Worm (Caenorhabditis elegans) whole organism, young adult: ENCODE measurements around the gene cutl-19.

Source experiments
- B0019.2 ChIP-seq: fragments of 200-800 bp; sonication (Bioruptor generic); conservative IDR thresholded peaks from 2 replicates; pipeline ENCODE4 v1.3.6; 2022; ENCODE audit warnings: missing genetic modification reagents, missing genetic modification characterization, missing compliant biosample characterization
- C17E4.6 ChIP-seq: fragments of 200-800 bp; sonication (Bioruptor generic); IDR thresholded peaks from 2 replicates; pipeline ENCODE4 v1.3.6; 2022; ENCODE audit warnings: missing genetic modification reagents, missing genetic modification characterization, missing compliant biosample characterization
- F10E7.11 ChIP-seq: sonication (generic microtip); optimal IDR thresholded peaks from 2 replicates; lab custom pipeline; 2017; ENCODE audit warnings: mild to moderate bottlenecking, missing genetic modification characterization, moderate library complexity, missing compliant biosample characterization
- F22D6.2 ChIP-seq: sonication (generic microtip); optimal IDR thresholded peaks from 2 replicates; lab custom pipeline; 2016; ENCODE audit warnings: mild to moderate bottlenecking, missing genetic modification characterization, missing compliant biosample characterization
- F23B12.7 ChIP-seq: sonication (generic microtip); optimal IDR thresholded peaks from 2 replicates; lab custom pipeline; 2017; ENCODE audit warnings: missing genetic modification characterization, mild to moderate bottlenecking, missing compliant biosample characterization, antibody characterized with exemption, moderate library complexity; ENCODE audit not compliant: insufficient read depth
- F33H1.4 ChIP-seq: fragments of 200-800 bp; sonication (Bioruptor generic); IDR thresholded peaks from 2 replicates; pipeline ENCODE4 v1.3.6; 2022; ENCODE audit warnings: missing genetic modification reagents, missing genetic modification characterization, missing compliant biosample characterization
- F37B4.10 ChIP-seq: fragments of 200-800 bp; sonication (Bioruptor generic); IDR thresholded peaks from 2 replicates; pipeline ENCODE4 v1.3.6; 2022; ENCODE audit warnings: missing genetic modification characterization, missing compliant biosample characterization
- F57A8.1 ChIP-seq: fragments of 200-800 bp; sonication (Bioruptor generic); optimal IDR thresholded peaks from 2 replicates; lab custom pipeline; 2018; ENCODE audit warnings: mild to moderate bottlenecking, missing genetic modification characterization, moderate library complexity, missing compliant biosample characterization
- T26A5.8 ChIP-seq: sonication (generic microtip); optimal IDR thresholded peaks from 2 replicates; lab custom pipeline; 2016; ENCODE audit warnings: missing genetic modification characterization, missing compliant biosample characterization
- Y53F4B.3 ChIP-seq: fragments of 200-800 bp; sonication (Bioruptor generic); IDR thresholded peaks from 2 replicates; pipeline ENCODE4 v1.3.6; 2022; ENCODE audit warnings: missing genetic modification reagents, missing genetic modification characterization, missing compliant biosample characterization
- Y53G8AR.9 ChIP-seq: fragments of 200-800 bp; sonication (Bioruptor generic); conservative IDR thresholded peaks from 2 replicates; pipeline ENCODE4 v1.3.6; 2022; ENCODE audit warnings: missing genetic modification reagents, missing genetic modification characterization, missing compliant biosample characterization
- Y56A3A.18 ChIP-seq: fragments of 200-800 bp; sonication (Bioruptor generic); IDR thresholded peaks from 2 replicates; pipeline ENCODE4 v1.3.6; 2022; ENCODE audit warnings: missing genetic modification reagents, missing genetic modification characterization, missing compliant biosample characterization
- Y79H2A.3 ChIP-seq: fragments of 200-800 bp; sonication (Bioruptor generic); conservative IDR thresholded peaks from 2 replicates; pipeline ENCODE4 v1.3.6; 2022; ENCODE audit warnings: missing genetic modification reagents, missing genetic modification characterization, missing compliant biosample characterization
- ama-1 ChIP-seq, 3 experiments: fragments of 150-350 bp in 1 of 3; sonication (generic microtip) in 2 of 3; optimal IDR thresholded peaks; 2 replicates each; lab custom pipeline; 2014 to 2018; ENCODE audit warnings: missing biosample characterization in 2 of 3, missing genetic modification characterization in 2 of 3, missing genetic modification reagents in 2 of 3
- atf-7 ChIP-seq: sonication (generic microtip); optimal IDR thresholded peaks from 2 replicates; lab custom pipeline; 2017; ENCODE audit warnings: mild to moderate bottlenecking, missing genetic modification characterization, missing compliant biosample characterization
- ceh-91 ChIP-seq: fragments of 200-800 bp; sonication (Bioruptor generic); IDR thresholded peaks from 2 replicates; pipeline ENCODE4 v1.3.6; 2022; ENCODE audit warnings: missing genetic modification reagents, missing genetic modification characterization, missing compliant biosample characterization
- chd-7 ChIP-seq: sonication (generic microtip); optimal IDR thresholded peaks from 2 replicates; lab custom pipeline; 2016; ENCODE audit warnings: mild to moderate bottlenecking, missing genetic modification characterization, moderate library complexity, missing compliant biosample characterization
- dpl-1 ChIP-seq: fragments of 150-350 bp; optimal IDR thresholded peaks from 2 replicates; lab custom pipeline; 2014; ENCODE audit warnings: missing biosample characterization, missing genetic modification reagents, missing genetic modification characterization
- efl-1 ChIP-seq: fragments of 150-350 bp; optimal IDR thresholded peaks from 2 replicates; lab custom pipeline; 2014; ENCODE audit warnings: missing biosample characterization, missing genetic modification reagents, missing genetic modification characterization
- egl-44 ChIP-seq: fragments of 200-800 bp; sonication (Bioruptor generic); IDR thresholded peaks from 2 replicates; pipeline ENCODE4 v1.3.6; 2022; ENCODE audit warnings: missing genetic modification reagents, missing genetic modification characterization, missing compliant biosample characterization
- him-1 ChIP-seq: sonication (generic microtip); optimal IDR thresholded peaks from 2 replicates; lab custom pipeline; 2016; ENCODE audit warnings: missing genotype, missing genetic modification reagents, missing genetic modification characterization, missing compliant biosample characterization
- hmg-1.2 ChIP-seq: fragments of 200-800 bp; sonication (Bioruptor generic); IDR thresholded peaks from 2 replicates; pipeline ENCODE4 v1.3.6; 2022; ENCODE audit warnings: missing genetic modification reagents, missing genetic modification characterization, missing compliant biosample characterization
- hmg-20 ChIP-seq: fragments of 200-800 bp; sonication (Bioruptor generic); IDR thresholded peaks from 2 replicates; pipeline ENCODE4 v1.3.6; 2022; ENCODE audit warnings: missing genetic modification reagents, missing genetic modification characterization, missing compliant biosample characterization
- hrde-1 ChIP-seq: sonication (generic microtip); optimal IDR thresholded peaks from 2 replicates; lab custom pipeline; 2016; ENCODE audit warnings: missing genetic modification characterization, mild to moderate bottlenecking, missing compliant biosample characterization, moderate library complexity, missing genotype, missing genetic modification reagents, borderline replicate concordance
- hsf-1 ChIP-seq: fragments of 200-800 bp; sonication (Bioruptor generic); IDR thresholded peaks from 2 replicates; pipeline ENCODE4 v1.3.6; 2022; ENCODE audit warnings: missing genetic modification reagents, missing genetic modification characterization, missing compliant biosample characterization
- lag-1 ChIP-seq: fragments of 200-800 bp; sonication (Bioruptor generic); IDR thresholded peaks from 2 replicates; pipeline ENCODE4 v1.3.6; 2022; ENCODE audit warnings: missing genetic modification reagents, missing genetic modification characterization, missing compliant biosample characterization
- lin-54 ChIP-seq: fragments of 200-800 bp; sonication (Bioruptor generic); optimal IDR thresholded peaks from 2 replicates; lab custom pipeline; 2018; ENCODE audit warnings: mild to moderate bottlenecking, missing genetic modification characterization, missing compliant biosample characterization
- lir-1 ChIP-seq: fragments of 200-800 bp; sonication (Bioruptor generic); conservative IDR thresholded peaks from 2 replicates; pipeline ENCODE4 v1.3.6; 2022; ENCODE audit warnings: missing genetic modification reagents, missing genetic modification characterization, missing compliant biosample characterization
- lsy-27 ChIP-seq: sonication (generic microtip); optimal IDR thresholded peaks from 2 replicates; lab custom pipeline; 2017; ENCODE audit warnings: missing genetic modification characterization, mild to moderate bottlenecking, missing compliant biosample characterization, antibody characterized with exemption, missing genotype, borderline replicate concordance; ENCODE audit not compliant: insufficient read depth
- madf-10 ChIP-seq: sonication (generic microtip); optimal IDR thresholded peaks from 2 replicates; lab custom pipeline; 2016; ENCODE audit warnings: mild to moderate bottlenecking, missing genetic modification characterization, missing compliant biosample characterization
- madf-6 ChIP-seq: fragments of 200-800 bp; sonication (Bioruptor generic); IDR thresholded peaks from 2 replicates; pipeline ENCODE4 v1.3.6; 2022; ENCODE audit warnings: missing genetic modification reagents, missing genetic modification characterization, missing compliant biosample characterization
- nfya-2 ChIP-seq: fragments of 200-800 bp; sonication (Bioruptor generic); IDR thresholded peaks from 2 replicates; pipeline ENCODE4 v1.3.6; 2022; ENCODE audit warnings: missing genetic modification reagents, missing genetic modification characterization, missing compliant biosample characterization
- nhr-27 ChIP-seq: fragments of 200-800 bp; sonication (Bioruptor generic); optimal IDR thresholded peaks from 2 replicates; lab custom pipeline; 2018; ENCODE audit warnings: mild to moderate bottlenecking, missing genetic modification characterization, moderate library complexity, missing compliant biosample characterization
- nhr-80 ChIP-seq: sonication (generic microtip); optimal IDR thresholded peaks from 2 replicates; lab custom pipeline; 2016; ENCODE audit warnings: missing genetic modification characterization, missing compliant biosample characterization
- pha-4 ChIP-seq: fragments of 150-350 bp; sonication (generic microtip); optimal IDR thresholded peaks from 2 replicates; lab custom pipeline; 2014; ENCODE audit warnings: missing biosample characterization, missing genetic modification reagents, missing genetic modification characterization
- rcor-1 ChIP-seq: fragments of 200-800 bp; sonication (Bioruptor generic); IDR thresholded peaks from 2 replicates; pipeline ENCODE4 v1.3.6; 2022; ENCODE audit warnings: missing genetic modification reagents, missing genetic modification characterization, missing compliant biosample characterization
- snpc-1.3 ChIP-seq: sonication (generic microtip); optimal IDR thresholded peaks from 2 replicates; lab custom pipeline; 2017; ENCODE audit warnings: missing genetic modification characterization, mild to moderate bottlenecking, missing compliant biosample characterization, antibody characterized with exemption, moderate library complexity, missing genotype, missing genetic modification reagents; ENCODE audit not compliant: insufficient read depth
- snpc-3.4 ChIP-seq: sonication (generic microtip); optimal IDR thresholded peaks from 2 replicates; lab custom pipeline; 2017; ENCODE audit warnings: missing genetic modification characterization, mild to moderate bottlenecking, missing compliant biosample characterization, antibody characterized with exemption, moderate library complexity, missing genotype, missing genetic modification reagents
- snpc-4 ChIP-seq, 5 experiments: fragments of 150-350 bp in 1 of 5; sonication (generic microtip) in 4 of 5; optimal IDR thresholded peaks; 2 replicates each; lab custom pipeline; 2014 to 2018; ENCODE audit warnings: missing genetic modification characterization in 5 of 5, missing biosample characterization in 3 of 5, antibody characterized with exemption in 2 of 5, mild to moderate bottlenecking in 2 of 5, missing compliant biosample characterization in 2 of 5, missing genotype in 2 of 5, moderate library complexity in 2 of 5, missing genetic modification reagents in 1 of 5
- tbp1 ChIP-seq: fragments of 200-800 bp; sonication (Bioruptor generic); optimal IDR thresholded peaks from 2 replicates; lab custom pipeline; 2018; ENCODE audit warnings: mild to moderate bottlenecking, missing genetic modification characterization, missing compliant biosample characterization
- tlf-1 ChIP-seq: fragments of 200-800 bp; sonication (Bioruptor generic); optimal IDR thresholded peaks from 2 replicates; lab custom pipeline; 2018; ENCODE audit warnings: mild to moderate bottlenecking, missing genetic modification characterization, missing compliant biosample characterization
- unc-62 ChIP-seq: fragments of 150-350 bp; optimal IDR thresholded peaks from 2 replicates; lab custom pipeline; 2014; ENCODE audit warnings: missing biosample characterization, missing genetic modification reagents, missing genetic modification characterization
- xnd-1 ChIP-seq: sonication (generic microtip); optimal IDR thresholded peaks from 2 replicates; lab custom pipeline; 2016; ENCODE audit warnings: missing genotype, missing genetic modification reagents, missing genetic modification characterization, missing compliant biosample characterization
- zim-3 ChIP-seq: sonication (generic microtip); optimal IDR thresholded peaks from 2 replicates; lab custom pipeline; 2017; ENCODE audit warnings: mild to moderate bottlenecking, missing genetic modification characterization, moderate library complexity, missing compliant biosample characterization
- ztf-22 ChIP-seq: fragments of 200-800 bp; sonication (Bioruptor generic); optimal IDR thresholded peaks from 2 replicates; lab custom pipeline; 2018; ENCODE audit warnings: mild to moderate bottlenecking, missing genetic modification characterization, moderate library complexity, missing compliant biosample characterization
- ztf-6 ChIP-seq: fragments of 200-800 bp; sonication (Bioruptor generic); IDR thresholded peaks from 2 replicates; pipeline ENCODE4 v1.3.6; 2022; ENCODE audit warnings: missing genetic modification reagents, missing genetic modification characterization, missing compliant biosample characterization

Gene cutl-19

ce11 chrIII:5196298-5197045 lies 20.9 kb downstream of the cutl-19 start (continued):
- TF ChIP-seq madf-10 (tag; lab: Kevin White, UChicago) = peak; percentile 63
- TF ChIP-seq atf-7 = peak; percentile 73
- no peak for TF ChIP-seq lsy-27 (tag; lab: Kevin White, UChicago)
- peak; percentile 99 for TF ChIP-seq him-1 (tag; lab: Kevin White, UChicago)
- peak; percentile 8 for TF ChIP-seq tbp1 (GFP tag; lab: Kevin White, UChicago)
- no peak for TF ChIP-seq F37B4.10 (GFP tag; lab: Robert Waterston, UW)
- TF ChIP-seq F10E7.11 (tag; lab: Kevin White, UChicago) = no peak
- no peak for TF ChIP-seq efl-1 (GFP tag; lab: Kevin White, UChicago)
- no peak for TF ChIP-seq hrde-1 (tag; lab: Kevin White, UChicago)
- TF ChIP-seq unc-62 (GFP tag; lab: Kevin White, UChicago) = no peak
- TF ChIP-seq nfya-2 = no peak
- TF ChIP-seq lir-1 (GFP tag; lab: Robert Waterston, UW) = no peak
- peak; percentile 26; the same call in 1 of the 2 replicates for TF ChIP-seq hmg-1.2 (GFP tag; lab: Robert Waterston, UW)
- TF ChIP-seq snpc-1.3 (tag; lab: Kevin White, UChicago) = no peak
- TF ChIP-seq C17E4.6 = no peak
- peak; percentile 42 for TF ChIP-seq nhr-80 (tag; lab: Kevin White, UChicago)
- no peak for TF ChIP-seq ztf-22 (GFP tag; lab: Kevin White, UChicago)
- no peak for TF ChIP-seq hsf-1 (GFP tag; lab: Robert Waterston, UW)
- TF ChIP-seq snpc-4 (GFP tag; optimal IDR thresholded peaks at IDR 0.05; lab: Kevin White, UChicago) = no peak
- TF ChIP-seq snpc-4 (tag; optimal IDR thresholded peaks at IDR 0.05; lab: Kevin White, UChicago) = no peak
- peak; percentile 18 for TF ChIP-seq F23B12.7 (tag; lab: Kevin White, UChicago)
- no peak for TF ChIP-seq nhr-27 (tag; lab: Kevin White, UChicago)
- no peak for TF ChIP-seq B0019.2
- TF ChIP-seq pha-4 (tag; lab: Kevin White, UChicago) = no peak
- TF ChIP-seq snpc-3.4 (tag; lab: Kevin White, UChicago) = no peak
- no peak for TF ChIP-seq xnd-1 (tag; lab: Kevin White, UChicago)
- no peak for TF ChIP-seq F22D6.2 (tag; lab: Kevin White, UChicago)
- no peak for TF ChIP-seq Y53F4B.3 (GFP tag; lab: Robert Waterston, UW)
- no peak for TF ChIP-seq F57A8.1
- TF ChIP-seq chd-7 (tag; lab: Kevin White, UChicago) = peak; percentile 61
- TF ChIP-seq rcor-1 (GFP tag; lab: Robert Waterston, UW) = no peak
- no peak for TF ChIP-seq dpl-1
- no peak for TF ChIP-seq ama-1 (optimal IDR thresholded peaks at IDR 0.05; lab: Kevin White, UChicago)
- TF ChIP-seq ama-1 (GFP tag; optimal IDR thresholded peaks at IDR 0.05; lab: Kevin White, UChicago) = peak in 1 of 2 experiments; percentile 4
- TF ChIP-seq T26A5.8 (tag; lab: Kevin White, UChicago) = no peak
- peak; percentile 56; the same call in 1 of the 2 replicates for TF ChIP-seq Y56A3A.18 (GFP tag; lab: Robert Waterston, UW)
- no peak for TF ChIP-seq ceh-91 (GFP tag; lab: Robert Waterston, UW)
- peak; percentile 77 for TF ChIP-seq Y53G8AR.9 (GFP tag; lab: Robert Waterston, UW)
- no peak for TF ChIP-seq hmg-20 (GFP tag; lab: Robert Waterston, UW)
- TF ChIP-seq Y79H2A.3 (GFP tag; lab: Robert Waterston, UW) = no peak; the same call in 1 of the 2 replicates
- TF ChIP-seq tlf-1 (GFP tag; lab: Kevin White, UChicago) = peak; percentile 69
- no peak; the same call in 1 of the 2 replicates for TF ChIP-seq egl-44 (GFP tag; lab: Robert Waterston, UW)
- TF ChIP-seq ztf-6 = no peak
- TF ChIP-seq lin-54 (GFP tag; lab: Kevin White, UChicago) = peak; percentile 28
- TF ChIP-seq madf-6 (GFP tag; lab: Robert Waterston, UW) = no peak
- TF ChIP-seq F33H1.4 = no peak
- no peak for TF ChIP-seq lag-1 (GFP tag; lab: Robert Waterston, UW)
- TF ChIP-seq zim-3 (tag; lab: Kevin White, UChicago) = peak; percentile 11
